Worm (Caenorhabditis elegans) whole organism, L1 larva: ENCODE results near the gene T05G5.4.
A peak's percentile ranks its signal among the peaks of the same experiment; 100 is the strongest.

Source experiments
- C16A3.4 ChIP-seq: fragments of 150-350 bp; optimal IDR thresholded peaks from 2 replicates; lab custom pipeline; 2014; ENCODE audit warnings: missing biosample characterization, missing genetic modification characterization
- C34B4.2 ChIP-seq: sonication (generic microtip); optimal IDR thresholded peaks from 2 replicates; lab custom pipeline; 2017; ENCODE audit warnings: mild to moderate bottlenecking, missing genetic modification characterization, missing compliant biosample characterization
- blmp-1 ChIP-seq: fragments of 150-350 bp; optimal IDR thresholded peaks from 2 replicates; lab custom pipeline; 2014; ENCODE audit warnings: missing biosample characterization, missing genetic modification characterization
- ceh-63 ChIP-seq: fragments of 200-800 bp; sonication (Bioruptor generic); optimal IDR thresholded peaks from 2 replicates; lab custom pipeline; 2018; ENCODE audit warnings: mild to moderate bottlenecking, missing genetic modification characterization, missing compliant biosample characterization
- ceh-8 ChIP-seq: fragments of 200-800 bp; sonication (Bioruptor generic); optimal IDR thresholded peaks from 2 replicates; lab custom pipeline; 2018; ENCODE audit warnings: mild to moderate bottlenecking, missing genetic modification characterization, moderate library complexity, missing compliant biosample characterization
- ceh-82 ChIP-seq, 3 experiments: fragments of 150-350 bp in 1 of 3; sonication (generic microtip) in 2 of 3; optimal IDR thresholded peaks; 2 replicates each; lab custom pipeline; 2014 to 2017; ENCODE audit warnings: missing biosample characterization in 3 of 3, missing genetic modification characterization in 3 of 3
- ceh-90 ChIP-seq: sonication (generic microtip); optimal IDR thresholded peaks from 2 replicates; lab custom pipeline; 2016; ENCODE audit warnings: missing genetic modification characterization, missing compliant biosample characterization
- efl-1 ChIP-seq, 4 experiments: fragments of 150-350 bp; optimal IDR thresholded peaks in 3 of 4; peaks in 1 of 4; 1 replicate in 1 of 4; 2 replicates in 3 of 4; lab custom pipeline; 2014; ENCODE audit warnings: missing biosample characterization in 2 of 4, missing genetic modification characterization in 2 of 4, missing genetic modification reagents in 2 of 4
- elt-2 ChIP-seq: sonication (generic microtip); optimal IDR thresholded peaks from 2 replicates; lab custom pipeline; 2016; ENCODE audit warnings: missing genetic modification characterization, mild to moderate bottlenecking, inconsistent platforms, missing compliant biosample characterization, missing genetic modification reagents
- elt-3 ChIP-seq, 6 experiments: fragments of 150-350 bp in 1 of 6; sonication (generic microtip); optimal IDR thresholded peaks; 2 replicates each; lab custom pipeline; 2017 to 2018; ENCODE audit warnings: missing biosample characterization in 6 of 6, missing genetic modification characterization in 6 of 6, inconsistent platforms in 1 of 6
- ets-5 ChIP-seq: fragments of 200-800 bp; sonication (Bioruptor generic); IDR thresholded peaks from 2 replicates; pipeline ENCODE4 v1.3.6; 2022; ENCODE audit warnings: missing genetic modification characterization, missing compliant biosample characterization
- jun-1 ChIP-seq: fragments of 150-350 bp; optimal IDR thresholded peaks from 2 replicates; lab custom pipeline; 2014; ENCODE audit warnings: missing biosample characterization, missing genetic modification reagents, missing genetic modification characterization
- lin-14 ChIP-seq: fragments of 200-800 bp; sonication (Bioruptor generic); optimal IDR thresholded peaks from 2 replicates; lab custom pipeline; 2018; ENCODE audit warnings: mild to moderate bottlenecking, missing genetic modification characterization, moderate library complexity, missing compliant biosample characterization
- lin-39 ChIP-seq: fragments of 150-350 bp; optimal IDR thresholded peaks from 2 replicates; lab custom pipeline; 2014; ENCODE audit warnings: missing biosample characterization, missing genetic modification reagents, missing genetic modification characterization
- lsy-2 ChIP-seq, 2 experiments: fragments of 150-350 bp; optimal IDR thresholded peaks; 2 replicates each; lab custom pipeline; 2014; ENCODE audit warnings: missing biosample characterization in 2 of 2, missing genetic modification characterization in 2 of 2
- mef-2 ChIP-seq: fragments of 150-350 bp; optimal IDR thresholded peaks from 2 replicates; lab custom pipeline; 2014; ENCODE audit warnings: missing biosample characterization, missing genetic modification characterization
- mep-1 ChIP-seq: fragments of 150-350 bp; optimal IDR thresholded peaks from 2 replicates; lab custom pipeline; 2014; ENCODE audit warnings: missing biosample characterization, missing genetic modification characterization
- nhr-19 ChIP-seq: fragments of 200-800 bp; sonication (Bioruptor generic); conservative IDR thresholded peaks from 2 replicates; pipeline ENCODE4 v1.3.6; 2022; ENCODE audit warnings: missing genetic modification characterization, missing compliant biosample characterization
- nhr-20 ChIP-seq: sonication (generic microtip); optimal IDR thresholded peaks from 2 replicates; lab custom pipeline; 2016; ENCODE audit warnings: mild to moderate bottlenecking, missing genetic modification characterization, missing compliant biosample characterization
- nhr-47 ChIP-seq: sonication (generic microtip); optimal IDR thresholded peaks from 2 replicates; lab custom pipeline; 2016; ENCODE audit warnings: mild to moderate bottlenecking, missing genetic modification characterization, moderate library complexity, missing compliant biosample characterization
- nhr-71 ChIP-seq: sonication (generic microtip); optimal IDR thresholded peaks from 2 replicates; lab custom pipeline; 2016; ENCODE audit warnings: mild to moderate bottlenecking, missing genetic modification characterization, moderate library complexity, missing compliant biosample characterization
- nhr-85 ChIP-seq: sonication (generic microtip); peaks from one replicate; lab custom pipeline; 2016; ENCODE audit warnings: missing genetic modification characterization, inconsistent platforms, missing compliant biosample characterization
- pag-3 ChIP-seq: sonication (generic microtip); optimal IDR thresholded peaks from 2 replicates; lab custom pipeline; 2017; ENCODE audit warnings: missing genetic modification characterization, mild to moderate bottlenecking, missing compliant biosample characterization, antibody characterized with exemption, borderline replicate concordance; ENCODE audit not compliant: insufficient read depth
- pax-3 ChIP-seq: fragments of 200-800 bp; sonication (Bioruptor generic); optimal IDR thresholded peaks from 2 replicates; lab custom pipeline; 2018; ENCODE audit warnings: mild to moderate bottlenecking, missing genetic modification characterization, moderate library complexity, missing compliant biosample characterization
- pqm-1 ChIP-seq: sonication (generic microtip); optimal IDR thresholded peaks from 3 replicates; lab custom pipeline; 2017; ENCODE audit warnings: missing biosample characterization, missing genetic modification characterization
- rnt-1 ChIP-seq: sonication (generic microtip); optimal IDR thresholded peaks from 2 replicates; lab custom pipeline; 2016; ENCODE audit warnings: mild to moderate bottlenecking, missing genetic modification characterization, moderate library complexity, missing compliant biosample characterization
- skn-1 ChIP-seq: fragments of 150-350 bp; optimal IDR thresholded peaks from 2 replicates; lab custom pipeline; 2014; ENCODE audit warnings: missing biosample characterization, missing genetic modification characterization
- snu-23 ChIP-seq: sonication (generic microtip); optimal IDR thresholded peaks from 2 replicates; lab custom pipeline; 2016; ENCODE audit warnings: missing genetic modification characterization, missing compliant biosample characterization
- sptf-1 ChIP-seq: fragments of 150-350 bp; optimal IDR thresholded peaks from 2 replicates; lab custom pipeline; 2014; ENCODE audit warnings: missing biosample characterization, missing genetic modification characterization
- tbx-2 ChIP-seq: sonication (generic microtip); optimal IDR thresholded peaks from 2 replicates; lab custom pipeline; 2016; ENCODE audit warnings: missing genetic modification characterization, missing compliant biosample characterization
- tlp-1 ChIP-seq: fragments of 150-350 bp; optimal IDR thresholded peaks from 2 replicates; lab custom pipeline; 2014; ENCODE audit warnings: missing biosample characterization, missing genetic modification characterization
- unc-130 ChIP-seq: fragments of 150-350 bp; optimal IDR thresholded peaks from 2 replicates; lab custom pipeline; 2017; ENCODE audit warnings: missing biosample characterization, missing genetic modification characterization, inconsistent platforms
- unc-30 ChIP-seq: sonication (generic microtip); optimal IDR thresholded peaks from 2 replicates; lab custom pipeline; 2017; ENCODE audit warnings: missing biosample characterization, missing genetic modification characterization
- vab-15 ChIP-seq: sonication (generic microtip); optimal IDR thresholded peaks from 2 replicates; lab custom pipeline; 2017; ENCODE audit warnings: missing genotype, mild to moderate bottlenecking, missing genetic modification characterization, missing compliant biosample characterization
- ztf-11 ChIP-seq, 2 experiments: sonication (generic microtip); optimal IDR thresholded peaks; 2 replicates each; lab custom pipeline; 2016 to 2017; ENCODE audit warnings: missing genetic modification characterization in 2 of 2, missing biosample characterization in 1 of 2, missing compliant biosample characterization in 1 of 2

T05G5.4 gene

DNA sequence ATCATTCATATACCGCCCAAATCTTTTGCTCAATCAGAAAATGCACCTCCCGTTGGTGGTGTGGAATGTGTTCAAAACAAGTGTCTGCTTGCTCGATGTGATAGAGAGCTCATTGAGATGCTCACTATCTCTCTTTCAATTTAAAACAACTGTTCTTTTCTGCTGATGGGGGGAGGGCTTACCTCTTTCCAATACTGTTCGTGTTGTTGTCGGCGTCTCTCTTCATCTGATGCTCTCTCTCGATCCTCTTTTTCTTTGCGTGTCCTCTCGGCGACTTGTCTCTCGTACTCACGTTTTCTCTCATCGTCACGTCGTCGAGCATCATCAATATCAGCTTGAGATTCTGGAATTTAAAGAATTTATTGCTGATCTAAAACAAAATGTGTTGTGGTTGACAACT is 6.7 kb upstream of the T05G5.4 start (continued):
- TF ChIP-seq unc-30 (tag; lab: Kevin White, UChicago): no peak
- peak; percentile 47 for TF ChIP-seq nhr-19 (GFP tag; lab: Robert Waterston, UW)
- no peak for TF ChIP-seq mef-2 (tag; lab: Kevin White, UChicago)
- TF ChIP-seq pax-3: no peak
- no peak for TF ChIP-seq ets-5 (GFP tag; lab: Robert Waterston, UW)
- TF ChIP-seq ceh-8 (GFP tag; lab: Kevin White, UChicago): no peak
- peak; percentile 69 for TF ChIP-seq lin-39 (tag; lab: Kevin White, UChicago)
- TF ChIP-seq pag-3: no peak
- TF ChIP-seq jun-1 (tag; lab: Kevin White, UChicago): no peak
- no peak for TF ChIP-seq C34B4.2
- TF ChIP-seq vab-15 (tag; lab: Kevin White, UChicago): no peak
- no peak for TF ChIP-seq pqm-1 (tag; lab: Kevin White, UChicago)

DNA sequence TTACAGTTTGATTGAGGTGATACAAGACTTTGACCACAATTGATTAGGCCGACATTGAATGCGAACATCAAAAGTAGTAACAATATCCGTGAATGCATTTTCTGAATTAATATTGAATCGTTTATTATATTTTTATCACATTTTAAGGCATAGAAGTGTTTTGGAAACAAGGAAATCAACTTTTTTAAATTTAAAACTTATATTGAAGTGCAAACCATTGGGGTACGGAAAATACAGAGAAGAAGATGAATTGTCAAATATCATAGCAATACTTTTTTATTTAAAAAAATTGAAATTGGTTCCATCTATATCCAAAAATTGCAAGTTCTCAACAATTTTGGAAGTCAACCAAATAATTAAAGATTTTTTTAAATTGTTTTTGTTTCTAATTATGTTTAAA is 5.5 kb upstream of the T05G5.4 start, which contains the start of gene T05G5.1:
TSS of gene T05G5.1 (minus strand) at position 101 of the 400 bp plus-strand sequence.
- no peak for TF ChIP-seq pqm-1 (tag; lab: Kevin White, UChicago)
- TF ChIP-seq nhr-20: no peak
- TF ChIP-seq ceh-90: no peak
- TF ChIP-seq tlp-1 (tag; lab: Kevin White, UChicago): no peak
- TF ChIP-seq elt-2 (tag; lab: Kevin White, UChicago): no peak
- TF ChIP-seq C16A3.4: no peak
- no peak for TF ChIP-seq ceh-8 (GFP tag; lab: Kevin White, UChicago)
- no peak for TF ChIP-seq sptf-1 (tag; lab: Kevin White, UChicago)
- no peak for TF ChIP-seq ceh-63
- TF ChIP-seq pag-3: no peak
- no peak for TF ChIP-seq unc-30 (tag; lab: Kevin White, UChicago)
- TF ChIP-seq tbx-2 (tag; lab: Kevin White, UChicago): no peak
- no peak for TF ChIP-seq lin-39 (tag; lab: Kevin White, UChicago)
- no peak for TF ChIP-seq ztf-11 (tag; optimal IDR thresholded peaks at IDR 0.05; lab: Kevin White, UChicago)

DNA sequence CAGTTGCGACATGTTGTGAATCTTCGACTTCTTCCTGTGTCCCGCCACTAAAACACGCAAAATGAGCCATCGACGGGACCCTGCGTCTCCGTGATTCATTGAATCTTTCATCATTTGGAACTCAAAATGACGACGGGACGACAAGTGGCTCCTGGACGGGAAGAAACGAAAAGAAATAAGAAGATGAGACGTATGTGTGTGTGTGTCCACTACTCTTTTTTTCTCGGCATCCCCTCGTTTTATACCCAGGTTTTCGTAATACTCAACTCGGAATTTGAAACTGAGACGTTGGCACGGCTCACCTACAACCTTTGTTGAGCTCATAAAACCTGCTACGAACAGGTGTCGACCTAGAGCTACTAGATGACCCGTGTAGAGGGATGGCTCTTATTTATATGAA is 4.2 kb upstream of the T05G5.4 start:
- no peak for TF ChIP-seq nhr-47 (tag; lab: Kevin White, UChicago)
- peak; percentile 64 for TF ChIP-seq nhr-71 (tag; lab: Kevin White, UChicago)
- TF ChIP-seq rnt-1 (tag; lab: Kevin White, UChicago): peak; percentile 59
- peak; percentile 22; the same call in 1 of the 2 replicates for TF ChIP-seq nhr-19 (GFP tag; lab: Robert Waterston, UW)
- TF ChIP-seq nhr-85: no peak
- TF ChIP-seq lin-14: peak; percentile 73
- TF ChIP-seq pag-3: peak; percentile 83
- TF ChIP-seq efl-1 (optimal IDR thresholded peaks at IDR 0.05; lab: Kevin White, UChicago): peak in 1 of 2 experiments; percentile 6
- no peak for TF ChIP-seq efl-1 (GFP tag; optimal IDR thresholded peaks at IDR 0.05 in 1 of 2; lab: Kevin White, UChicago)
- TF ChIP-seq unc-130 (tag; lab: Kevin White, UChicago): peak; percentile 9
- TF ChIP-seq mep-1 (tag; lab: Kevin White, UChicago): no peak
- no peak for TF ChIP-seq elt-3 (tag; optimal IDR thresholded peaks at IDR 0.05; lab: Kevin White, UChicago)
- peak in 1 of 2 experiments; percentile 33 for TF ChIP-seq lsy-2 (tag; optimal IDR thresholded peaks at IDR 0.05; lab: Kevin White, UChicago)
- peak; percentile 33 for TF ChIP-seq nhr-20
- peak; percentile 58 for TF ChIP-seq snu-23

DNA sequence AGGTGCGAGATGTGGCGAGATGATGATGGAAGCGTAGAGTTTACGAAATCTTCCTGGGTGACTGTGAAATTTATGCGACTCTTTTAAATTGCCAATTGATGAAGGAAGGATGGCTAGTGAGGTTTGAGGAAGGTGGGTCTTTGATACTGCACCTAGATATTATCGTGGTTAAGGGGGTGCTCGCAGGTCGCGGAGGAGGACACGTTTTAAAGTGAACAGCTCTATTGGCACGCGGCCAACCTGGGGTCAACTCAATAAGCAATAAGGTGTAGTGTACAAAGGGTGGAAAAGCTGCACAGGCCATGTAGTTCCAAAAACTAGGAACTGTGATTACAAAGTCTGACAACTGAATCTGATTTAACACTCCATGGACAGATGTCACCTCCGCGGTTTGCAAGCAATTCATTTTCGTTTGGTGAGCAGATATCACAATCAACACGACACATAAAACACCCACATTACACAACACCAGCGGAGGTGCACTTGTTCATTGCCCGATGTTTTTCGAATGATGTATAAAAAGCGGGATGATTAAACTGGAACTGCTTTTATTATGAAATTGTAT is 3.3 kb upstream of the T05G5.4 start:
- peak; percentile 32 for TF ChIP-seq rnt-1 (tag; lab: Kevin White, UChicago)
- no peak for TF ChIP-seq skn-1 (tag; lab: Kevin White, UChicago)
- no peak for TF ChIP-seq tbx-2 (tag; lab: Kevin White, UChicago)
- peak; percentile 20 for TF ChIP-seq lin-14
- no peak for TF ChIP-seq efl-1 (optimal IDR thresholded peaks at IDR 0.05; lab: Kevin White, UChicago)
- peak in 1 of 2 experiments; percentile 80 for TF ChIP-seq efl-1 (GFP tag; optimal IDR thresholded peaks at IDR 0.05 in 1 of 2; lab: Kevin White, UChicago)
- no peak for TF ChIP-seq ceh-82 (tag; optimal IDR thresholded peaks at IDR 0.05; lab: Kevin White, UChicago)
- TF ChIP-seq blmp-1: no peak
- no peak for TF ChIP-seq ceh-90
- TF ChIP-seq C34B4.2: no peak
